Fruit fly (Drosophila melanogaster): Measurements from ENCODE around the gene CG42751.

Gene CG42751

dm6 chr2L:11874232-11874765 lies 21.1 kb downstream of the CG42751 start:
- TF ChIP-seq CG8478 (optimal IDR thresholded peaks at IDR 0.05) (no peak), CTCF (optimal IDR thresholded peaks at IDR 0.05) (no peak)

dm6 chr2L:11874890-11875289 lies 21.7 kb downstream of the CG42751 start:
- TF ChIP-seq CTCF (optimal IDR thresholded peaks at IDR 0.05) = no peak
- no peak for TF ChIP-seq CG8478 (optimal IDR thresholded peaks at IDR 0.05)

- TF ChIP-seq CTCF (optimal IDR thresholded peaks at IDR 0.05) = no peak
- no peak for TF ChIP-seq CG8478 (optimal IDR thresholded peaks at IDR 0.05)
Observed at dm6 chr2L:11878812-11879328, 25.6 kb downstream of the CG42751 start.

dm6 chr2L:11893269-11893668 lies 40.0 kb downstream of the CG42751 start:
- no peak for TF ChIP-seq CTCF (optimal IDR thresholded peaks at IDR 0.05)
- TF ChIP-seq CG8478 (optimal IDR thresholded peaks at IDR 0.05) = no peak

- TF ChIP-seq CTCF (optimal IDR thresholded peaks at IDR 0.05) (no peak), CG8478 (optimal IDR thresholded peaks at IDR 0.05) (no peak)
Observed at dm6 chr2L:11902483-11902882, 49.3 kb downstream of the CG42751 start.

- TF ChIP-seq CG8478 (optimal IDR thresholded peaks at IDR 0.05) (no peak), CTCF (optimal IDR thresholded peaks at IDR 0.05) (no peak)
Observed at dm6 chr2L:11903335-11903734, 50.1 kb downstream of the CG42751 start.

Data from S2 (cell line).